Fruit fly (Drosophila melanogaster) whole organism, embryonic: ENCODE results near the gene beat-Vc.
A peak's percentile ranks its signal among the peaks of the same experiment; 100 is the strongest.

Experiments
- Atf3 ChIP-seq: fragments of 200-800 bp; sonication (Bioruptor generic); optimal IDR thresholded peaks from 3 replicates; lab custom pipeline; 2016; ENCODE audit warnings: missing biosample characterization, missing genetic modification characterization
- B-H1 ChIP-seq: fragments of 200-800 bp; sonication (Bioruptor generic); IDR thresholded peaks from 3 replicates; pipeline ENCODE4 v1.3.6; 2022; ENCODE audit warnings: missing biosample characterization, missing genetic modification characterization
- BtbVII ChIP-seq: fragments of 200-800 bp; sonication (Bioruptor generic); optimal IDR thresholded peaks from 3 replicates; lab custom pipeline; 2017; ENCODE audit warnings: missing biosample characterization, mild to moderate bottlenecking, missing genetic modification characterization
- CG10209 ChIP-seq: fragments of 200-800 bp; sonication (Bioruptor generic); optimal IDR thresholded peaks from 3 replicates; lab custom pipeline; 2017; ENCODE audit warnings: missing biosample characterization, mild to moderate bottlenecking, missing genetic modification characterization, missing genetic modification reagents
- CG11093 ChIP-seq: fragments of 200-800 bp; sonication (Bioruptor generic); IDR thresholded peaks from 3 replicates; pipeline ENCODE4 v1.3.6; 2022; ENCODE audit warnings: missing biosample characterization, missing genetic modification characterization
- CG11398 ChIP-seq: fragments of 200-800 bp; sonication (Bioruptor generic); optimal IDR thresholded peaks from 2 replicates; lab custom pipeline; 2016; ENCODE audit warnings: missing biosample characterization, missing genetic modification characterization
- CG11695 ChIP-seq: fragments of 200-800 bp; sonication (Bioruptor generic); IDR thresholded peaks from 3 replicates; pipeline ENCODE4 v1.3.6; 2022; ENCODE audit warnings: missing biosample characterization, missing genetic modification characterization
- CG13424 ChIP-seq: fragments of 200-800 bp; sonication (Bioruptor generic); optimal IDR thresholded peaks from 2 replicates; lab custom pipeline; 2019; ENCODE audit warnings: missing biosample characterization, mild to moderate bottlenecking, missing genetic modification characterization, moderate library complexity
- CG14441 ChIP-seq: fragments of 200-800 bp; sonication (Bioruptor generic); IDR thresholded peaks from 2 replicates; pipeline ENCODE4 v1.3.6; 2022; ENCODE audit warnings: missing biosample characterization, missing genetic modification characterization
- CG14710 ChIP-seq: fragments of 200-800 bp; sonication (Bioruptor generic); optimal IDR thresholded peaks from 3 replicates; lab custom pipeline; 2019; ENCODE audit warnings: missing biosample characterization, mild to moderate bottlenecking, missing genetic modification characterization, moderate library complexity
- CG17361 ChIP-seq: fragments of 200-800 bp; sonication (Bioruptor generic); IDR thresholded peaks from 3 replicates; pipeline ENCODE4 v1.3.6; 2022; ENCODE audit warnings: missing biosample characterization, missing genetic modification characterization
- CG34422 ChIP-seq: fragments of 200-800 bp; sonication (Bioruptor generic); IDR thresholded peaks from 3 replicates; pipeline ENCODE4 v1.3.6; 2022; ENCODE audit warnings: missing biosample characterization, missing genetic modification characterization
- CG4360 ChIP-seq: fragments of 200-800 bp; sonication (Bioruptor generic); IDR thresholded peaks from 2 replicates; pipeline ENCODE4 v1.3.6; 2022; ENCODE audit warnings: missing biosample characterization, missing genetic modification characterization
- CG6272 ChIP-seq: fragments of 200-800 bp; sonication (Bioruptor generic); IDR thresholded peaks from 2 replicates; pipeline ENCODE4 v1.3.6; 2022; ENCODE audit warnings: missing biosample characterization, missing genetic modification characterization
- CG6683 ChIP-seq: fragments of 200-800 bp; sonication (Bioruptor generic); optimal IDR thresholded peaks from 2 replicates; lab custom pipeline; 2017; ENCODE audit warnings: missing biosample characterization, mild to moderate bottlenecking, missing genetic modification characterization, missing genetic modification reagents
- CG9215 ChIP-seq: fragments of 200-800 bp; sonication (Bioruptor generic); IDR thresholded peaks from 2 replicates; pipeline ENCODE4 v1.3.6; 2022; ENCODE audit warnings: missing biosample characterization, missing genetic modification characterization
- CoRest ChIP-seq: fragments of 200-800 bp; sonication (Bioruptor generic); optimal IDR thresholded peaks from 3 replicates; lab custom pipeline; 2018; ENCODE audit warnings: missing biosample characterization, mild to moderate bottlenecking, missing genetic modification characterization, moderate library complexity
- D19B ChIP-seq: fragments of 200-800 bp; sonication (Bioruptor generic); optimal IDR thresholded peaks from 2 replicates; lab custom pipeline; 2017; ENCODE audit warnings: missing biosample characterization, mild to moderate bottlenecking, missing genetic modification characterization
- Deaf1 ChIP-seq: fragments of 200-800 bp; optimal IDR thresholded peaks from 3 replicates; lab custom pipeline; 2019; ENCODE audit warnings: missing biosample characterization, mild to moderate bottlenecking, missing genetic modification characterization, moderate library complexity
- Doc2 ChIP-seq: fragments of 200-800 bp; sonication (Bioruptor generic); IDR thresholded peaks from 2 replicates; pipeline ENCODE4 v1.3.6; 2022; ENCODE audit warnings: missing biosample characterization, missing genetic modification characterization
- E2f2 ChIP-seq: fragments of 200-800 bp; sonication (Bioruptor generic); IDR thresholded peaks from 2 replicates; pipeline ENCODE4 v1.3.6; 2022; ENCODE audit warnings: missing biosample characterization, missing genetic modification characterization
- Fer2 ChIP-seq: fragments of 200-800 bp; sonication (Bioruptor generic); optimal IDR thresholded peaks from 2 replicates; lab custom pipeline; 2018; ENCODE audit warnings: missing biosample characterization, mild to moderate bottlenecking, missing genetic modification characterization, moderate library complexity
- GATAe ChIP-seq: fragments of 200-800 bp; sonication (Bioruptor generic); conservative IDR thresholded peaks from 2 replicates; pipeline ENCODE4 v1.3.6; 2022; ENCODE audit warnings: missing biosample characterization, missing genetic modification characterization
- Max ChIP-seq: fragments of 200-800 bp; sonication (Bioruptor generic); optimal IDR thresholded peaks from 2 replicates; lab custom pipeline; 2016; ENCODE audit warnings: missing biosample characterization, mild to moderate bottlenecking, missing genetic modification characterization
- Oli ChIP-seq: fragments of 200-800 bp; sonication (Bioruptor generic); optimal IDR thresholded peaks from 2 replicates; lab custom pipeline; 2018; ENCODE audit warnings: missing biosample characterization, mild to moderate bottlenecking, missing genetic modification characterization, moderate library complexity
- Pdp1 ChIP-seq, 2 experiments: fragments of 200-800 bp; sonication (Bioruptor generic); optimal IDR thresholded peaks; 3 replicates each; lab custom pipeline; 2016; ENCODE audit warnings: missing biosample characterization in 2 of 2, missing genetic modification characterization in 2 of 2, mild to moderate bottlenecking in 1 of 2, moderate library complexity in 1 of 2
- Sox102F ChIP-seq: fragments of 200-800 bp; sonication (Bioruptor generic); optimal IDR thresholded peaks from 2 replicates; lab custom pipeline; 2018; ENCODE audit warnings: missing biosample characterization, mild to moderate bottlenecking, missing genetic modification characterization, moderate library complexity
- Ssrp ChIP-seq: fragments of 200-800 bp; sonication (Bioruptor generic); optimal IDR thresholded peaks from 2 replicates; lab custom pipeline; 2018; ENCODE audit warnings: missing biosample characterization, mild to moderate bottlenecking, missing genetic modification characterization, moderate library complexity
- Taf1 ChIP-seq: fragments of 200-800 bp; sonication (Bioruptor generic); IDR thresholded peaks from 2 replicates; pipeline ENCODE4 v1.3.6; 2022; ENCODE audit warnings: missing biosample characterization, missing genetic modification characterization
- bab2 ChIP-seq: fragments of 200-800 bp; sonication (Bioruptor generic); optimal IDR thresholded peaks from 2 replicates; lab custom pipeline; 2016; ENCODE audit warnings: missing biosample characterization, missing genetic modification characterization
- bcd ChIP-seq: fragments of 200-800 bp; sonication (Bioruptor generic); optimal IDR thresholded peaks from 2 replicates; lab custom pipeline; 2017; ENCODE audit warnings: missing biosample characterization, mild to moderate bottlenecking, missing genetic modification characterization
- bsh ChIP-seq, 2 experiments: fragments of 200-800 bp; sonication (Bioruptor generic); optimal IDR thresholded peaks; 2 replicates each; lab custom pipeline; 2017 to 2018; ENCODE audit warnings: mild to moderate bottlenecking in 2 of 2, missing biosample characterization in 2 of 2, missing genetic modification characterization in 2 of 2, moderate library complexity in 1 of 2
- dmrt11E ChIP-seq: fragments of 200-800 bp; sonication (Bioruptor generic); optimal IDR thresholded peaks from 3 replicates; lab custom pipeline; 2018; ENCODE audit warnings: missing biosample characterization, mild to moderate bottlenecking, missing genetic modification characterization, moderate library complexity
- fd3F ChIP-seq: fragments of 200-800 bp; sonication (Bioruptor generic); optimal IDR thresholded peaks from 2 replicates; lab custom pipeline; 2018; ENCODE audit warnings: missing biosample characterization, mild to moderate bottlenecking, missing genetic modification characterization, moderate library complexity
- fd64A ChIP-seq: fragments of 200-800 bp; sonication (Bioruptor generic); optimal IDR thresholded peaks from 3 replicates; lab custom pipeline; 2018; ENCODE audit warnings: missing biosample characterization, mild to moderate bottlenecking, missing genetic modification characterization
- inv ChIP-seq: fragments of 200-800 bp; sonication (Bioruptor generic); IDR thresholded peaks from 2 replicates; pipeline ENCODE4 v1.3.6; 2022; ENCODE audit warnings: missing biosample characterization, missing genetic modification characterization; ENCODE audit not compliant: partially characterized antibody
- lab ChIP-seq: fragments of 200-800 bp; sonication (Bioruptor generic); optimal IDR thresholded peaks from 3 replicates; lab custom pipeline; 2017; ENCODE audit warnings: missing biosample characterization, missing genetic modification characterization, mild to moderate bottlenecking, moderate library complexity, missing genetic modification reagents
- lbe ChIP-seq: fragments of 200-800 bp; sonication (Bioruptor generic); optimal IDR thresholded peaks from 2 replicates; lab custom pipeline; 2016; ENCODE audit warnings: missing biosample characterization, mild to moderate bottlenecking, missing genetic modification characterization
- lilli ChIP-seq: fragments of 200-800 bp; sonication (Bioruptor generic); optimal IDR thresholded peaks from 3 replicates; lab custom pipeline; 2016; ENCODE audit warnings: missing biosample characterization, missing genetic modification characterization
- odd ChIP-seq: fragments of 200-800 bp; sonication (Bioruptor generic); optimal IDR thresholded peaks from 2 replicates; lab custom pipeline; 2017; ENCODE audit warnings: missing biosample characterization, mild to moderate bottlenecking, missing genetic modification characterization
- otp ChIP-seq: fragments of 200-800 bp; sonication (Bioruptor generic); IDR thresholded peaks from 3 replicates; pipeline ENCODE4, ENCODE4 v1.3.6; 2022; ENCODE audit warnings: missing biosample characterization, missing genetic modification characterization
- sc ChIP-seq, 3 experiments: fragments of >200 bp in 2 of 3; fragments of 200-800 bp in 1 of 3; sonication (Bioruptor generic) in 1 of 3; optimal IDR thresholded peaks; 2 replicates in 2 of 3; 3 replicates in 1 of 3; lab custom pipeline; 2017; ENCODE audit warnings: mild to moderate bottlenecking in 1 of 3, missing biosample characterization in 1 of 3, missing genetic modification characterization in 1 of 3, missing genetic modification reagents in 1 of 3
- sima ChIP-seq: fragments of 200-800 bp; sonication (Bioruptor generic); optimal IDR thresholded peaks from 2 replicates; lab custom pipeline; 2016; ENCODE audit warnings: missing biosample characterization, missing genetic modification characterization
- slbo ChIP-seq: fragments of 200-800 bp; sonication (Bioruptor generic); IDR thresholded peaks from 2 replicates; pipeline ENCODE4 v1.3.6; 2022; ENCODE audit warnings: missing biosample characterization, missing genetic modification characterization
- slp2 ChIP-seq: fragments of 200-800 bp; sonication (Bioruptor generic); optimal IDR thresholded peaks from 2 replicates; lab custom pipeline; 2016; ENCODE audit warnings: missing biosample characterization, missing genetic modification characterization
- stwl ChIP-seq: fragments of 200-800 bp; sonication (Bioruptor generic); optimal IDR thresholded peaks from 3 replicates; lab custom pipeline; 2018; ENCODE audit warnings: missing biosample characterization, mild to moderate bottlenecking, missing genetic modification characterization, moderate library complexity
- tin ChIP-seq: fragments of 200-800 bp; sonication (Bioruptor generic); optimal IDR thresholded peaks from 3 replicates; lab custom pipeline; 2016; ENCODE audit warnings: missing biosample characterization, missing genetic modification characterization

The beat-Vc gene

dm6 chr3R:12723759-12724158, 59.3 kb downstream of the beat-Vc start (continued):
- TF ChIP-seq D19B (GFP tag; lab: Kevin White, UChicago) (no peak), fd64A (GFP tag; lab: Kevin White, UChicago) (no peak)

dm6 chr3R:12722392-12722914, 60.6 kb downstream of the beat-Vc start, which contains the start of gene Men:
Gene Men, minus strand, starts transcription at chr3R:12722442.
- TF ChIP-seq stwl (no peak), GATAe (GFP tag; lab: Robert Waterston, UW) (no peak), Fer2 (tag; lab: Kevin White, UChicago) (peak; percentile 34), lilli (GFP tag; lab: Kevin White, UChicago) (peak; percentile 26), CG17361 (GFP tag; lab: Robert Waterston, UW) (peak; percentile 81), Pdp1 (GFP tag; optimal IDR thresholded peaks at IDR 0.05; lab: Kevin White, UChicago) (peak; percentile 4 to 18), slbo (GFP tag; lab: Robert Waterston, UW) (peak; percentile 63), inv (GFP tag; lab: Robert Waterston, UW) (no peak), tin (peak; percentile 27), Ssrp (tag; lab: Kevin White, UChicago) (peak; percentile 69), CG6683 (GFP tag; lab: Kevin White, UChicago) (peak; percentile 18), Sox102F (peak; percentile 73), CoRest (tag; lab: Kevin White, UChicago) (peak; percentile 78), sima (GFP tag; lab: Kevin White, UChicago) (no peak), CG14710 (tag; lab: Kevin White, UChicago) (peak; percentile 43), Taf1 (no peak), CG34422 (GFP tag; lab: Robert Waterston, UW) (no peak), odd (GFP tag; lab: Kevin White, UChicago) (peak; percentile 46), bcd (GFP tag; lab: Kevin White, UChicago) (peak; percentile 61), Deaf1 (peak; percentile 43), otp (0 out of 3 replicates have a peak, but pooled peaks have one; percentile 9), E2f2 (peak; percentile 50; the same call in 1 of the 2 replicates), slp2 (GFP tag; lab: Kevin White, UChicago) (no peak), lab (GFP tag; lab: Kevin White, UChicago) (peak; percentile 75), bsh (GFP tag; optimal IDR thresholded peaks at IDR 0.05; lab: Kevin White, UChicago) (peak in 1 of 2 experiments; percentile 48), CG14441 (GFP tag; lab: Robert Waterston, UW) (peak; percentile 63), B-H1 (0 out of 3 replicates have a peak, but pooled peaks have one; percentile 22), CG6272 (no peak), CG13424 (tag; lab: Kevin White, UChicago) (peak; percentile 82), CG10209 (peak; percentile 43), fd3F (peak; percentile 40), sc (optimal IDR thresholded peaks at IDR 0.05; lab: Kevin White, UChicago) (no peak), sc (GFP tag; optimal IDR thresholded peaks at IDR 0.05; lab: Kevin White, UChicago) (peak; percentile 41), Max (GFP tag; lab: Kevin White, UChicago) (peak; percentile 21), Doc2 (GFP tag; lab: Robert Waterston, UW) (no peak), bab2 (GFP tag; lab: Kevin White, UChicago) (no peak), CG9215 (GFP tag; lab: Robert Waterston, UW) (peak; percentile 52), lbe (GFP tag; lab: Kevin White, UChicago) (no peak), Atf3 (GFP tag; lab: Kevin White, UChicago) (no peak), CG11093 (peak; percentile 49; the same call in 1 of the 3 replicates), CG11398 (GFP tag; lab: Kevin White, UChicago) (no peak), CG4360 (GFP tag; lab: Robert Waterston, UW) (peak; percentile 13; the same call in 1 of the 2 replicates), dmrt11E (tag; lab: Kevin White, UChicago) (peak; percentile 17), CG11695 (GFP tag; lab: Robert Waterston, UW) (peak; percentile 67; the same call in 1 of the 3 replicates), BtbVII (GFP tag; lab: Kevin White, UChicago) (peak; percentile 28), Oli (peak; percentile 75)
